Fruit fly (Drosophila melanogaster) whole organism, embryonic: Measurements from ENCODE around the gene CG7332.

Experiments used
- Abd-B ChIP-seq: fragments of 200-800 bp; sonication (Bioruptor generic); optimal IDR thresholded peaks from 2 replicates; lab custom pipeline; 2018; ENCODE audit warnings: missing biosample characterization, mild to moderate bottlenecking, missing genetic modification characterization, moderate library complexity
- CG10431 ChIP-seq: fragments of 200-800 bp; sonication (Bioruptor generic); optimal IDR thresholded peaks from 3 replicates; lab custom pipeline; 2018; ENCODE audit warnings: missing biosample characterization, mild to moderate bottlenecking, missing genetic modification characterization
- CG10462 ChIP-seq: fragments of 200-800 bp; sonication (Bioruptor generic); optimal IDR thresholded peaks from 2 replicates; lab custom pipeline; 2016; ENCODE audit warnings: missing biosample characterization, missing genetic modification characterization
- CG11456 ChIP-seq: fragments of 200-800 bp; sonication (Bioruptor generic); IDR thresholded peaks from 3 replicates; pipeline ENCODE4 v1.3.6; 2022; ENCODE audit warnings: missing biosample characterization, missing genetic modification characterization
- CG12236 ChIP-seq: fragments of 200-800 bp; sonication (Bioruptor generic); optimal IDR thresholded peaks from 2 replicates; lab custom pipeline; 2016; ENCODE audit warnings: missing biosample characterization, missing genetic modification characterization
- CG12299 ChIP-seq: fragments of 200-800 bp; sonication (Bioruptor generic); optimal IDR thresholded peaks from 2 replicates; lab custom pipeline; 2018; ENCODE audit warnings: missing biosample characterization, mild to moderate bottlenecking, missing genetic modification characterization
- CG13123 ChIP-seq: fragments of 200-800 bp; sonication (Bioruptor generic); optimal IDR thresholded peaks from 2 replicates; lab custom pipeline; 2016; ENCODE audit warnings: missing biosample characterization, missing genetic modification characterization
- CG14860 ChIP-seq: fragments of 200-800 bp; sonication (Bioruptor generic); IDR thresholded peaks from 3 replicates; pipeline ENCODE4 v1.3.6; 2022; ENCODE audit warnings: missing biosample characterization, missing genetic modification characterization; ENCODE audit not compliant: partially characterized antibody
- CG15479 ChIP-seq: fragments of 200-800 bp; sonication (Bioruptor generic); optimal IDR thresholded peaks from 3 replicates; lab custom pipeline; 2019; ENCODE audit warnings: missing biosample characterization, mild to moderate bottlenecking, missing genetic modification characterization, moderate library complexity
- CG16815 ChIP-seq: fragments of 200-800 bp; sonication (Bioruptor generic); optimal IDR thresholded peaks from 3 replicates; lab custom pipeline; 2017; ENCODE audit warnings: missing biosample characterization, mild to moderate bottlenecking, missing genetic modification characterization
- CG17385 ChIP-seq: fragments of 200-800 bp; sonication (Bioruptor generic); optimal IDR thresholded peaks from 3 replicates; lab custom pipeline; 2018; ENCODE audit warnings: missing biosample characterization, mild to moderate bottlenecking, missing genetic modification characterization
- CG17568 ChIP-seq: fragments of 200-800 bp; sonication (Bioruptor generic); optimal IDR thresholded peaks from 2 replicates; lab custom pipeline; 2018; ENCODE audit warnings: missing biosample characterization, mild to moderate bottlenecking, missing genetic modification characterization, moderate library complexity
- CG17829 ChIP-seq: fragments of 200-800 bp; optimal IDR thresholded peaks from 2 replicates; lab custom pipeline; 2019; ENCODE audit warnings: missing biosample characterization, mild to moderate bottlenecking, missing genetic modification characterization, moderate library complexity
- CG2116 ChIP-seq: fragments of 200-800 bp; sonication (Bioruptor generic); optimal IDR thresholded peaks from 3 replicates; lab custom pipeline; 2018; ENCODE audit warnings: missing biosample characterization, mild to moderate bottlenecking, missing genetic modification characterization
- CG2202 ChIP-seq: fragments of 200-800 bp; sonication (Bioruptor generic); optimal IDR thresholded peaks from 2 replicates; lab custom pipeline; 2018; ENCODE audit warnings: missing biosample characterization, mild to moderate bottlenecking, missing genetic modification characterization
- CG34422 ChIP-seq: fragments of 200-800 bp; sonication (Bioruptor generic); IDR thresholded peaks from 3 replicates; pipeline ENCODE4 v1.3.6; 2022; ENCODE audit warnings: missing biosample characterization, missing genetic modification characterization
- CG3847 ChIP-seq: fragments of 200-800 bp; sonication (Bioruptor generic); IDR thresholded peaks from 2 replicates; pipeline ENCODE4 v1.3.6; 2022; ENCODE audit warnings: missing biosample characterization, missing genetic modification characterization
- CG4282 ChIP-seq: fragments of 200-800 bp; sonication (Bioruptor generic); optimal IDR thresholded peaks from 2 replicates; lab custom pipeline; 2016; ENCODE audit warnings: missing biosample characterization, missing genetic modification characterization
- CG4424 ChIP-seq: fragments of 200-800 bp; sonication (Bioruptor generic); optimal IDR thresholded peaks from 3 replicates; lab custom pipeline; 2016; ENCODE audit warnings: missing biosample characterization, missing genetic modification characterization
- CG6689 ChIP-seq: fragments of 200-800 bp; sonication (Bioruptor generic); IDR thresholded peaks from 2 replicates; pipeline ENCODE4 v1.3.6; 2022; ENCODE audit warnings: missing biosample characterization, missing genetic modification characterization
- CG7357 ChIP-seq: fragments of 200-800 bp; sonication (Bioruptor generic); IDR thresholded peaks from 3 replicates; pipeline ENCODE4 v1.3.6; 2022; ENCODE audit warnings: missing biosample characterization, missing genetic modification characterization
- CG8944 ChIP-seq: fragments of 200-800 bp; sonication (Bioruptor generic); optimal IDR thresholded peaks from 3 replicates; lab custom pipeline; 2016; ENCODE audit warnings: missing biosample characterization, missing genetic modification characterization
- Camta ChIP-seq: fragments of 200-800 bp; sonication (Bioruptor generic); optimal IDR thresholded peaks from 2 replicates; lab custom pipeline; 2016; ENCODE audit warnings: missing biosample characterization, missing genetic modification characterization
- D ChIP-seq, 2 experiments: fragments of 200-800 bp in 1 of 2; fragments of >200 bp in 1 of 2; sonication (Bioruptor generic) in 1 of 2; optimal IDR thresholded peaks; 2 replicates in 1 of 2; 3 replicates in 1 of 2; lab custom pipeline; 2017; ENCODE audit warnings: mild to moderate bottlenecking in 1 of 2, missing biosample characterization in 1 of 2, missing genetic modification characterization in 1 of 2, missing genetic modification reagents in 1 of 2
- D19A ChIP-seq: fragments of 200-800 bp; optimal IDR thresholded peaks from 3 replicates; lab custom pipeline; 2019; ENCODE audit warnings: missing biosample characterization, mild to moderate bottlenecking, missing genetic modification characterization, moderate library complexity
- Dek ChIP-seq: fragments of 200-800 bp; sonication (Bioruptor generic); optimal IDR thresholded peaks from 3 replicates; lab custom pipeline; 2019; ENCODE audit warnings: missing biosample characterization, mild to moderate bottlenecking, missing genetic modification characterization, moderate library complexity
- Hsf ChIP-seq: fragments of 200-800 bp; sonication (Bioruptor generic); optimal IDR thresholded peaks from 3 replicates; lab custom pipeline; 2016; ENCODE audit warnings: missing biosample characterization, missing genetic modification characterization
- Myb ChIP-seq: fragments of 200-800 bp; sonication (Bioruptor generic); optimal IDR thresholded peaks from 2 replicates; lab custom pipeline; 2016; ENCODE audit warnings: missing biosample characterization, missing genetic modification characterization
- NFAT ChIP-seq: fragments of 200-800 bp; sonication (Bioruptor generic); IDR thresholded peaks from 2 replicates; pipeline ENCODE4 v1.3.6; 2022; ENCODE audit warnings: missing biosample characterization, missing genetic modification characterization
- Optix ChIP-seq: fragments of 200-800 bp; sonication (Bioruptor generic); IDR thresholded peaks from 3 replicates; pipeline ENCODE4 v1.3.6; 2022; ENCODE audit warnings: missing biosample characterization, missing genetic modification characterization
- Side ChIP-seq: fragments of 200-800 bp; sonication (Bioruptor generic); optimal IDR thresholded peaks from 2 replicates; lab custom pipeline; 2016; ENCODE audit warnings: missing biosample characterization, missing genetic modification characterization
- Sin3A ChIP-seq: fragments of >200 bp; optimal IDR thresholded peaks from 2 replicates; lab custom pipeline; 2018
- amos ChIP-seq: fragments of 200-800 bp; sonication (Bioruptor generic); IDR thresholded peaks from 2 replicates; pipeline ENCODE4 v1.3.6; 2022; ENCODE audit warnings: missing biosample characterization, missing genetic modification characterization; ENCODE audit not compliant: partially characterized antibody
- ase ChIP-seq: fragments of 200-800 bp; sonication (Bioruptor generic); IDR thresholded peaks from 3 replicates; pipeline ENCODE4 v1.3.6; 2022; ENCODE audit warnings: missing biosample characterization, missing genetic modification characterization
- ato ChIP-seq: fragments of 200-800 bp; sonication (Bioruptor generic); IDR thresholded peaks from 2 replicates; pipeline ENCODE4 v1.3.6; 2022; ENCODE audit warnings: missing biosample characterization, missing genetic modification characterization; ENCODE audit not compliant: partially characterized antibody
- az2 ChIP-seq: fragments of 200-800 bp; sonication (Bioruptor generic); optimal IDR thresholded peaks from 3 replicates; lab custom pipeline; 2016; ENCODE audit warnings: missing biosample characterization, missing genetic modification characterization
- cas ChIP-seq: fragments of 200-800 bp; sonication (Bioruptor generic); IDR thresholded peaks from 2 replicates; pipeline ENCODE4 v1.3.6; 2022; ENCODE audit warnings: missing biosample characterization, missing genetic modification characterization
- caup ChIP-seq: fragments of 200-800 bp; sonication (Bioruptor generic); optimal IDR thresholded peaks from 3 replicates; lab custom pipeline; 2017; ENCODE audit warnings: missing biosample characterization, mild to moderate bottlenecking, missing genetic modification characterization, moderate library complexity; ENCODE audit not compliant: severe bottlenecking
- cwo ChIP-seq: fragments of 200-800 bp; sonication (Bioruptor generic); optimal IDR thresholded peaks from 3 replicates; lab custom pipeline; 2017; ENCODE audit warnings: missing biosample characterization, missing genetic modification characterization, mild to moderate bottlenecking, moderate library complexity, missing genetic modification reagents
- emc ChIP-seq: fragments of 200-800 bp; sonication (Bioruptor generic); optimal IDR thresholded peaks from 2 replicates; lab custom pipeline; 2016; ENCODE audit warnings: missing biosample characterization, missing genetic modification characterization
- ftz-f1 ChIP-seq: fragments of 200-800 bp; sonication (Bioruptor generic); optimal IDR thresholded peaks from 2 replicates; lab custom pipeline; 2016; ENCODE audit warnings: missing biosample characterization, missing genetic modification characterization
- gt ChIP-seq: fragments of 200-800 bp; sonication (Bioruptor generic); IDR thresholded peaks from 2 replicates; pipeline ENCODE4 v1.3.6; 2022; ENCODE audit warnings: missing biosample characterization, missing genetic modification characterization
- nerfin-1 ChIP-seq: fragments of 200-800 bp; sonication (Bioruptor generic); optimal IDR thresholded peaks from 3 replicates; lab custom pipeline; 2019; ENCODE audit warnings: missing biosample characterization, mild to moderate bottlenecking, missing genetic modification characterization, moderate library complexity
- pfk ChIP-seq: fragments of 200-800 bp; sonication (Bioruptor generic); optimal IDR thresholded peaks from 2 replicates; lab custom pipeline; 2018; ENCODE audit warnings: missing biosample characterization, mild to moderate bottlenecking, missing genetic modification characterization, moderate library complexity
- pnt ChIP-seq: fragments of 200-800 bp; sonication (Bioruptor generic); optimal IDR thresholded peaks from 3 replicates; lab custom pipeline; 2016; ENCODE audit warnings: missing biosample characterization, missing genetic modification characterization
- ranshi ChIP-seq: fragments of 200-800 bp; sonication (Bioruptor generic); IDR thresholded peaks from 2 replicates; pipeline ENCODE4 v1.3.6; 2022; ENCODE audit warnings: missing biosample characterization, missing genetic modification characterization
- salm ChIP-seq: fragments of 200-800 bp; sonication (Bioruptor generic); optimal IDR thresholded peaks from 2 replicates; lab custom pipeline; 2018; ENCODE audit warnings: missing biosample characterization, mild to moderate bottlenecking, missing genetic modification characterization
- tgo ChIP-seq: fragments of 200-800 bp; sonication (Bioruptor generic); IDR thresholded peaks from 3 replicates; pipeline ENCODE4 v1.3.6; 2022; ENCODE audit warnings: missing biosample characterization, missing genetic modification characterization
- usp ChIP-seq: fragments of >200 bp; optimal IDR thresholded peaks from 2 replicates; lab custom pipeline; 2017; ENCODE audit warnings: missing biosample characterization, missing genetic modification characterization
- yki ChIP-seq: fragments of >200 bp; optimal IDR thresholded peaks from 3 replicates; lab custom pipeline; 2018

Gene CG7332

dm6 chrX:18920642-18921355 is 36.5 kb downstream of the CG7332 start (continued):
- TF ChIP-seq CG8944 (GFP tag; lab: Kevin White, UChicago) (peak; percentile 8), CG2202 (tag; lab: Kevin White, UChicago) (peak; percentile 24), D (optimal IDR thresholded peaks at IDR 0.05; lab: Kevin White, UChicago) (no peak), D (GFP tag; optimal IDR thresholded peaks at IDR 0.05; lab: Kevin White, UChicago) (peak; percentile 39), salm (peak; percentile 49), CG10431 (GFP tag; lab: Kevin White, UChicago) (no peak), Hsf (GFP tag; lab: Kevin White, UChicago) (peak; percentile 33), usp (GFP tag; lab: Kevin White, UChicago) (no peak), CG7357 (GFP tag; lab: Robert Waterston, UW) (peak; percentile 30; the same call in 1 of the 3 replicates), cwo (GFP tag; lab: Kevin White, UChicago) (no peak), Camta (GFP tag; lab: Kevin White, UChicago) (peak; percentile 33), nerfin-1 (tag; lab: Kevin White, UChicago) (peak; percentile 23), tgo (GFP tag; lab: Robert Waterston, UW) (no peak), CG16815 (GFP tag; lab: Kevin White, UChicago) (no peak), gt (no peak), CG12236 (GFP tag; lab: Kevin White, UChicago) (no peak), NFAT (GFP tag; lab: Robert Waterston, UW) (no peak), CG6689 (GFP tag; lab: Robert Waterston, UW) (peak; percentile 58), amos (no peak), caup (no peak), Myb (GFP tag; lab: Kevin White, UChicago) (no peak), Sin3A (lab: Kevin White, UChicago) (no peak), CG17385 (peak; percentile 28), cas (GFP tag; lab: Robert Waterston, UW) (no peak), CG15479 (no peak), CG4424 (peak; percentile 36), CG14860 (GFP tag; lab: Robert Waterston, UW) (no peak), pfk (GFP tag; lab: Kevin White, UChicago) (no peak), pnt (GFP tag; lab: Kevin White, UChicago) (peak; percentile 43), yki (lab: Kevin White, UChicago) (no peak), CG12299 (no peak), ftz-f1 (GFP tag; lab: Kevin White, UChicago) (no peak), ranshi (GFP tag; lab: Robert Waterston, UW) (peak; percentile 29; the same call in 1 of the 2 replicates), CG2116 (no peak), CG3847 (GFP tag; lab: Robert Waterston, UW) (no peak), Abd-B (no peak), CG13123 (GFP tag; lab: Kevin White, UChicago) (no peak), D19A (tag; lab: Kevin White, UChicago) (peak; percentile 52), Optix (GFP tag; lab: Robert Waterston, UW) (no peak), ato (GFP tag; lab: Robert Waterston, UW) (no peak), az2 (peak; percentile 36), CG17829 (peak; percentile 40), ase (GFP tag; lab: Robert Waterston, UW) (0 out of 3 replicates have a peak, but pooled peaks have one; percentile 22), emc (GFP tag; lab: Kevin White, UChicago) (no peak), CG34422 (GFP tag; lab: Robert Waterston, UW) (no peak), CG11456 (GFP tag; lab: Robert Waterston, UW) (no peak), CG10462 (GFP tag; lab: Kevin White, UChicago) (no peak), Side (GFP tag; lab: Kevin White, UChicago) (no peak), Dek (tag; lab: Kevin White, UChicago) (no peak), CG17568 (GFP tag; lab: Kevin White, UChicago) (no peak), CG4282 (GFP tag; lab: Kevin White, UChicago) (no peak)
